Worm (Caenorhabditis elegans) whole organism, L2 larva: ENCODE results near the gene lin-14.

ENCODE experiments used
- C34F6.9 ChIP-seq: fragments of 150-350 bp; optimal IDR thresholded peaks from 2 replicates; lab custom pipeline; 2014; ENCODE audit warnings: missing biosample characterization, missing genetic modification characterization
- F13H6.1 ChIP-seq: sonication (generic microtip); optimal IDR thresholded peaks from 2 replicates; lab custom pipeline; 2016; ENCODE audit warnings: missing genetic modification characterization, missing compliant biosample characterization
- Y55F3AM.14 ChIP-seq: fragments of 200-800 bp; sonication (Bioruptor generic); optimal IDR thresholded peaks from 2 replicates; lab custom pipeline; 2018; ENCODE audit warnings: mild to moderate bottlenecking, missing genetic modification characterization, missing compliant biosample characterization
- ZK546.5 ChIP-seq: sonication (generic microtip); optimal IDR thresholded peaks from 2 replicates; lab custom pipeline; 2017; ENCODE audit warnings: missing biosample characterization, missing genetic modification characterization
- alr-1 ChIP-seq: fragments of 150-350 bp; optimal IDR thresholded peaks from 2 replicates; lab custom pipeline; 2014; ENCODE audit warnings: missing biosample characterization, missing genetic modification characterization
- ama-1 ChIP-seq: fragments of 150-350 bp; optimal IDR thresholded peaks from 2 replicates; lab custom pipeline; 2018; ENCODE audit warnings: inconsistent platforms
- blmp-1 ChIP-seq: sonication (generic microtip); optimal IDR thresholded peaks from 2 replicates; lab custom pipeline; 2017; ENCODE audit warnings: missing genetic modification characterization, mild to moderate bottlenecking, missing compliant biosample characterization, antibody characterized with exemption, moderate library complexity; ENCODE audit not compliant: insufficient read depth
- ceh-16 ChIP-seq: fragments of 150-350 bp; optimal IDR thresholded peaks from 2 replicates; lab custom pipeline; 2014; ENCODE audit warnings: missing biosample characterization, missing genetic modification characterization
- ceh-82 ChIP-seq: fragments of 150-350 bp; optimal IDR thresholded peaks from 2 replicates; lab custom pipeline; 2014; ENCODE audit warnings: missing biosample characterization, missing genetic modification characterization
- crh-2 ChIP-seq: sonication (generic microtip); optimal IDR thresholded peaks from 2 replicates; lab custom pipeline; 2017; ENCODE audit warnings: missing biosample characterization, missing genetic modification characterization
- dmd-4 ChIP-seq: sonication (generic microtip); optimal IDR thresholded peaks from 2 replicates; lab custom pipeline; 2017; ENCODE audit warnings: missing biosample characterization, missing genetic modification characterization
- egl-27 ChIP-seq: sonication (generic microtip); optimal IDR thresholded peaks from 3 replicates; lab custom pipeline; 2017; ENCODE audit warnings: missing biosample characterization, missing genetic modification reagents, missing genetic modification characterization
- elt-3 ChIP-seq: sonication (generic microtip); optimal IDR thresholded peaks from 2 replicates; lab custom pipeline; 2017; ENCODE audit warnings: missing biosample characterization, missing genetic modification characterization
- fos-1 ChIP-seq: fragments of 150-350 bp; optimal IDR thresholded peaks from 2 replicates; lab custom pipeline; 2014; ENCODE audit warnings: missing biosample characterization, missing genetic modification characterization
- gmeb-1 ChIP-seq: fragments of 150-350 bp; optimal IDR thresholded peaks from 2 replicates; lab custom pipeline; 2014; ENCODE audit warnings: missing biosample characterization, missing genetic modification characterization
- lin-11 ChIP-seq: fragments of 150-350 bp; sonication (generic microtip); optimal IDR thresholded peaks from 2 replicates; lab custom pipeline; 2014; ENCODE audit warnings: missing biosample characterization, missing genetic modification characterization, inconsistent platforms, mixed read lengths
- lin-13 ChIP-seq: fragments of 150-350 bp; optimal IDR thresholded peaks from 2 replicates; lab custom pipeline; 2014; ENCODE audit warnings: missing biosample characterization, missing genetic modification reagents, missing genetic modification characterization
- lin-39 ChIP-seq: fragments of 150-350 bp; optimal IDR thresholded peaks from 2 replicates; lab custom pipeline; 2014; ENCODE audit warnings: missing biosample characterization, missing genetic modification reagents, missing genetic modification characterization
- lsy-2 ChIP-seq, 2 experiments: fragments of 150-350 bp in 1 of 2; sonication (generic microtip) in 1 of 2; optimal IDR thresholded peaks; 2 replicates each; lab custom pipeline; 2014 to 2017; ENCODE audit warnings: missing biosample characterization in 2 of 2, missing genetic modification characterization in 2 of 2
- mab-5 ChIP-seq: fragments of 150-350 bp; optimal IDR thresholded peaks from 2 replicates; lab custom pipeline; 2014; ENCODE audit warnings: missing biosample characterization, missing genetic modification characterization
- mbf-1 ChIP-seq: sonication (generic microtip); optimal IDR thresholded peaks from 2 replicates; lab custom pipeline; 2017; ENCODE audit warnings: missing biosample characterization, missing genetic modification characterization
- mdl-1 ChIP-seq, 2 experiments: fragments of 150-350 bp in 1 of 2; sonication (generic microtip) in 1 of 2; optimal IDR thresholded peaks; 2 replicates each; lab custom pipeline; 2017; ENCODE audit warnings: missing biosample characterization in 2 of 2, missing genetic modification characterization in 2 of 2
- nhr-10 ChIP-seq: sonication (generic microtip); optimal IDR thresholded peaks from 2 replicates; lab custom pipeline; 2017; ENCODE audit warnings: missing biosample characterization, missing genetic modification characterization
- nhr-11 ChIP-seq: fragments of 150-350 bp; optimal IDR thresholded peaks from 2 replicates; lab custom pipeline; 2014; ENCODE audit warnings: missing biosample characterization, missing genetic modification characterization
- nhr-12 ChIP-seq: fragments of 150-350 bp; optimal IDR thresholded peaks from 2 replicates; lab custom pipeline; 2014; ENCODE audit warnings: missing biosample characterization, missing genetic modification characterization
- nhr-129 ChIP-seq: fragments of 150-350 bp; optimal IDR thresholded peaks from 2 replicates; lab custom pipeline; 2014; ENCODE audit warnings: missing biosample characterization, missing genetic modification characterization
- nhr-21 ChIP-seq: fragments of 150-350 bp; optimal IDR thresholded peaks from 2 replicates; lab custom pipeline; 2014; ENCODE audit warnings: missing biosample characterization, missing genetic modification characterization
- nhr-23 ChIP-seq: fragments of 150-350 bp; optimal IDR thresholded peaks from 2 replicates; lab custom pipeline; 2014; ENCODE audit warnings: missing biosample characterization, missing genetic modification reagents, missing genetic modification characterization
- nhr-25 ChIP-seq: fragments of 150-350 bp; sonication (generic microtip); optimal IDR thresholded peaks from 3 replicates; lab custom pipeline; 2014; ENCODE audit warnings: missing biosample characterization, missing genetic modification characterization
- nhr-6 ChIP-seq: fragments of 150-350 bp; optimal IDR thresholded peaks from 2 replicates; lab custom pipeline; 2014; ENCODE audit warnings: missing biosample characterization, missing genetic modification characterization
- nhr-77 ChIP-seq: fragments of 150-350 bp; optimal IDR thresholded peaks from 2 replicates; lab custom pipeline; 2014; ENCODE audit warnings: missing biosample characterization, missing genetic modification characterization
- peb-1 ChIP-seq: fragments of 150-350 bp; optimal IDR thresholded peaks from 2 replicates; lab custom pipeline; 2014; ENCODE audit warnings: missing biosample characterization, missing genetic modification characterization
- sem-4 ChIP-seq: fragments of 150-350 bp; optimal IDR thresholded peaks from 2 replicates; lab custom pipeline; 2014; ENCODE audit warnings: missing biosample characterization, missing genetic modification reagents, missing genetic modification characterization
- skn-1 ChIP-seq: sonication (generic microtip); optimal IDR thresholded peaks from 2 replicates; lab custom pipeline; 2017; ENCODE audit warnings: missing biosample characterization, missing genetic modification characterization
- sma-3 ChIP-seq: sonication (generic microtip); optimal IDR thresholded peaks from 2 replicates; lab custom pipeline; 2016; ENCODE audit warnings: missing genetic modification reagents, missing genetic modification characterization, missing compliant biosample characterization
- sma-9 ChIP-seq, 2 experiments: fragments of 150-350 bp in 1 of 2; sonication (generic microtip) in 1 of 2; optimal IDR thresholded peaks; 2 replicates each; lab custom pipeline; 2014 to 2016; ENCODE audit warnings: missing genetic modification characterization in 2 of 2, mild to moderate bottlenecking in 1 of 2, missing biosample characterization in 1 of 2, missing compliant biosample characterization in 1 of 2, missing genetic modification reagents in 1 of 2, moderate library complexity in 1 of 2
- snpc-4 ChIP-seq: fragments of 150-350 bp; optimal IDR thresholded peaks from 2 replicates; lab custom pipeline; 2014; ENCODE audit warnings: missing biosample characterization, missing genetic modification characterization
- unc-55 ChIP-seq: fragments of 150-350 bp; sonication (generic microtip); optimal IDR thresholded peaks from 3 replicates; lab custom pipeline; 2014; ENCODE audit warnings: missing biosample characterization, missing genetic modification reagents, missing genetic modification characterization
- unc-62 ChIP-seq: fragments of 150-350 bp; optimal IDR thresholded peaks from 2 replicates; lab custom pipeline; 2014; ENCODE audit warnings: missing biosample characterization, missing genetic modification reagents, missing genetic modification characterization
- ztf-11 ChIP-seq: sonication (generic microtip); optimal IDR thresholded peaks from 2 replicates; lab custom pipeline; 2017; ENCODE audit warnings: missing biosample characterization, missing genetic modification characterization
- ztf-4 ChIP-seq: fragments of 150-350 bp; optimal IDR thresholded peaks from 2 replicates; lab custom pipeline; 2014; ENCODE audit warnings: missing biosample characterization, missing genetic modification characterization

Gene lin-14

ce11 chrX:11462112-11462511, 3.2 kb upstream of the lin-14 start:
- TF ChIP-seq crh-2 = peak; percentile 36
- no peak for TF ChIP-seq elt-3 (tag; lab: Kevin White, UChicago)
- peak; percentile 14 for TF ChIP-seq ceh-16 (tag; lab: Kevin White, UChicago)
- TF ChIP-seq nhr-129 (tag; lab: Kevin White, UChicago) = peak; percentile 9
- peak; percentile 78 for TF ChIP-seq nhr-25 (tag; lab: Kevin White, UChicago)
- TF ChIP-seq skn-1 (tag; lab: Kevin White, UChicago) = no peak
- TF ChIP-seq nhr-23 (tag; lab: Kevin White, UChicago) = no peak
- TF ChIP-seq ztf-11 (tag; lab: Kevin White, UChicago) = no peak
- peak; percentile 73 for TF ChIP-seq nhr-6 (tag; lab: Kevin White, UChicago)
- no peak for TF ChIP-seq nhr-11
- no peak for TF ChIP-seq lin-11
- TF ChIP-seq sma-9 (GFP tag; optimal IDR thresholded peaks at IDR 0.05; lab: Kevin White, UChicago) = peak; percentile 29
- no peak for TF ChIP-seq sma-9 (tag; optimal IDR thresholded peaks at IDR 0.05; lab: Kevin White, UChicago)
- no peak for TF ChIP-seq C34F6.9 (tag; lab: Kevin White, UChicago)

ce11 chrX:11463005-11463404, 2.4 kb upstream of the lin-14 start:
- peak; percentile 42 for TF ChIP-seq mab-5 (tag; lab: Kevin White, UChicago)
- no peak for TF ChIP-seq F13H6.1 (tag; lab: Kevin White, UChicago)
- TF ChIP-seq Y55F3AM.14 (GFP tag; lab: Kevin White, UChicago) = no peak
- no peak for TF ChIP-seq crh-2
- TF ChIP-seq sma-9 (GFP tag; optimal IDR thresholded peaks at IDR 0.05; lab: Kevin White, UChicago) = peak; percentile 28
- TF ChIP-seq sma-9 (tag; optimal IDR thresholded peaks at IDR 0.05; lab: Kevin White, UChicago) = no peak
- TF ChIP-seq ceh-16 (tag; lab: Kevin White, UChicago) = no peak
- no peak for TF ChIP-seq peb-1
- peak in 1 of 2 experiments; percentile 14 for TF ChIP-seq lsy-2 (tag; optimal IDR thresholded peaks at IDR 0.05; lab: Kevin White, UChicago)
- peak; percentile 30 for TF ChIP-seq unc-55 (GFP tag; lab: Kevin White, UChicago)

- TF ChIP-seq lsy-2 (tag; optimal IDR thresholded peaks at IDR 0.05; lab: Kevin White, UChicago) (peak in 1 of 2 experiments; percentile 32), F13H6.1 (tag; lab: Kevin White, UChicago) (peak; percentile 50), nhr-12 (tag; lab: Kevin White, UChicago) (no peak), ZK546.5 (tag; lab: Kevin White, UChicago) (no peak), sma-3 (GFP tag; lab: Kevin White, UChicago) (no peak), sem-4 (tag; lab: Kevin White, UChicago) (peak; percentile 69), mab-5 (tag; lab: Kevin White, UChicago) (peak; percentile 60), gmeb-1 (tag; lab: Kevin White, UChicago) (no peak), sma-9 (GFP tag; optimal IDR thresholded peaks at IDR 0.05; lab: Kevin White, UChicago) (peak; percentile 75), sma-9 (tag; optimal IDR thresholded peaks at IDR 0.05; lab: Kevin White, UChicago) (no peak)
Measured at ce11 chrX:11463568-11463967, 1.8 kb upstream of the lin-14 start.

- TF ChIP-seq sma-3 (GFP tag; lab: Kevin White, UChicago) (no peak), lin-39 (tag; lab: Kevin White, UChicago) (no peak), nhr-77 (tag; lab: Kevin White, UChicago) (no peak), sma-9 (GFP tag; optimal IDR thresholded peaks at IDR 0.05; lab: Kevin White, UChicago) (peak; percentile 58), sma-9 (tag; optimal IDR thresholded peaks at IDR 0.05; lab: Kevin White, UChicago) (no peak), nhr-23 (tag; lab: Kevin White, UChicago) (no peak), mdl-1 (tag; optimal IDR thresholded peaks at IDR 0.05; lab: Kevin White, UChicago) (peak in 1 of 2 experiments; percentile 66), ama-1 (no peak), ztf-11 (tag; lab: Kevin White, UChicago) (no peak), mbf-1 (tag; lab: Kevin White, UChicago) (no peak), lin-11 (no peak), dmd-4 (no peak), ceh-82 (tag; lab: Kevin White, UChicago) (no peak), gmeb-1 (tag; lab: Kevin White, UChicago) (peak; percentile 9), egl-27 (no peak), C34F6.9 (tag; lab: Kevin White, UChicago) (peak; percentile 59), fos-1 (tag; lab: Kevin White, UChicago) (peak; percentile 90), nhr-6 (tag; lab: Kevin White, UChicago) (peak; percentile 57), nhr-11 (no peak), nhr-21 (tag; lab: Kevin White, UChicago) (no peak), lsy-2 (tag; optimal IDR thresholded peaks at IDR 0.05; lab: Kevin White, UChicago) (peak in 1 of 2 experiments; percentile 63), peb-1 (no peak), mab-5 (tag; lab: Kevin White, UChicago) (peak; percentile 77), nhr-12 (tag; lab: Kevin White, UChicago) (no peak), blmp-1 (no peak), skn-1 (tag; lab: Kevin White, UChicago) (no peak), alr-1 (tag; lab: Kevin White, UChicago) (no peak), nhr-10 (no peak), unc-62 (GFP tag; lab: Kevin White, UChicago) (no peak), snpc-4 (peak; percentile 52), unc-55 (GFP tag; lab: Kevin White, UChicago) (peak; percentile 81), Y55F3AM.14 (GFP tag; lab: Kevin White, UChicago) (no peak), lin-13 (no peak), ztf-4 (tag; lab: Kevin White, UChicago) (no peak)
Measured at ce11 chrX:11464271-11465103, 873 bp upstream of the lin-14 start.
